Fruit fly (Drosophila melanogaster) whole organism, prepupa: ENCODE measurements around the gene CG32437.

Experiments
- CG10669 ChIP-seq: fragments of 200-800 bp; sonication (Bioruptor generic); optimal IDR thresholded peaks from 3 replicates; lab custom pipeline; 2018; ENCODE audit warnings: missing biosample characterization, mild to moderate bottlenecking, missing genetic modification characterization, moderate library complexity
- CG11294 ChIP-seq: fragments of 200-800 bp; sonication (Bioruptor generic); IDR thresholded peaks from 2 replicates; pipeline ENCODE4 v1.3.6; 2022; ENCODE audit warnings: missing biosample characterization, missing genetic modification characterization
- CG1621 ChIP-seq: fragments of 200-800 bp; sonication (Bioruptor generic); optimal IDR thresholded peaks from 3 replicates; lab custom pipeline; 2018; ENCODE audit warnings: missing biosample characterization, mild to moderate bottlenecking, missing genetic modification characterization
- CG32006 ChIP-seq: fragments of 200-800 bp; sonication (Bioruptor generic); optimal IDR thresholded peaks from 3 replicates; lab custom pipeline; 2017; ENCODE audit warnings: missing biosample characterization, mild to moderate bottlenecking, missing genetic modification characterization
- CG34406 ChIP-seq: fragments of 200-800 bp; sonication (Bioruptor generic); optimal IDR thresholded peaks from 3 replicates; lab custom pipeline; 2016; ENCODE audit warnings: missing biosample characterization, missing genetic modification characterization
- CG4318 ChIP-seq: fragments of 200-800 bp; sonication (Bioruptor generic); optimal IDR thresholded peaks from 3 replicates; lab custom pipeline; 2017; ENCODE audit warnings: missing biosample characterization, mild to moderate bottlenecking, missing genetic modification characterization
- CG6276 ChIP-seq: fragments of 200-800 bp; sonication (Bioruptor generic); optimal IDR thresholded peaks from 2 replicates; lab custom pipeline; 2017; ENCODE audit warnings: missing biosample characterization, mild to moderate bottlenecking, missing genetic modification characterization
- CG6808 ChIP-seq: fragments of 200-800 bp; sonication (Bioruptor generic); optimal IDR thresholded peaks from 3 replicates; lab custom pipeline; 2017; ENCODE audit warnings: missing biosample characterization, missing genetic modification characterization, mild to moderate bottlenecking, moderate library complexity, missing genetic modification reagents
- CG6854 ChIP-seq: fragments of 200-800 bp; sonication (Bioruptor generic); optimal IDR thresholded peaks from 2 replicates; lab custom pipeline; 2017; ENCODE audit warnings: missing biosample characterization, mild to moderate bottlenecking, missing genetic modification characterization
- CG8632 ChIP-seq: fragments of 200-800 bp; sonication (Bioruptor generic); optimal IDR thresholded peaks from 3 replicates; lab custom pipeline; 2016; ENCODE audit warnings: missing biosample characterization, missing genetic modification characterization
- Eip75B ChIP-seq: fragments of 200-800 bp; sonication (Bioruptor generic); optimal IDR thresholded peaks from 3 replicates; lab custom pipeline; 2016; ENCODE audit warnings: missing biosample characterization, missing genetic modification characterization
- Eip78C ChIP-seq: fragments of 200-800 bp; sonication (Bioruptor generic); peaks from one replicate; lab custom pipeline; 2016; ENCODE audit warnings: missing biosample characterization, missing genetic modification characterization
- Eip93F ChIP-seq: fragments of 200-800 bp; sonication (Bioruptor generic); optimal IDR thresholded peaks from 2 replicates; lab custom pipeline; 2016; ENCODE audit warnings: missing biosample characterization, mild to moderate bottlenecking, missing genetic modification characterization
- Gug ChIP-seq: fragments of 200-800 bp; sonication (Bioruptor generic); IDR thresholded peaks from 2 replicates; pipeline ENCODE4 v1.3.6; 2022; ENCODE audit warnings: missing biosample characterization, missing genetic modification characterization
- Hr38 ChIP-seq: sonication (Bioruptor generic); optimal IDR thresholded peaks from 2 replicates; lab custom pipeline; 2016; ENCODE audit warnings: missing biosample characterization, missing genetic modification characterization
- Hr39 ChIP-seq: fragments of 200-800 bp; sonication (Bioruptor generic); optimal IDR thresholded peaks from 2 replicates; lab custom pipeline; 2016; ENCODE audit warnings: missing biosample characterization, missing genetic modification characterization
- Hr4 ChIP-seq: fragments of 200-800 bp; sonication (Bioruptor generic); optimal IDR thresholded peaks from 3 replicates; lab custom pipeline; 2016; ENCODE audit warnings: missing biosample characterization, missing genetic modification characterization
- Lpt ChIP-seq: fragments of 200-800 bp; sonication (Bioruptor generic); optimal IDR thresholded peaks from 3 replicates; lab custom pipeline; 2016; ENCODE audit warnings: missing biosample characterization, missing genetic modification characterization
- OdsH ChIP-seq: fragments of 200-800 bp; sonication (Bioruptor generic); optimal IDR thresholded peaks from 3 replicates; lab custom pipeline; 2016; ENCODE audit warnings: missing biosample characterization, missing genetic modification characterization
- Sox102F ChIP-seq: fragments of 200-800 bp; sonication (Bioruptor generic); optimal IDR thresholded peaks from 2 replicates; lab custom pipeline; 2016; ENCODE audit warnings: missing biosample characterization, mild to moderate bottlenecking, missing genetic modification characterization
- Sox14 ChIP-seq: fragments of 200-800 bp; sonication (Bioruptor generic); optimal IDR thresholded peaks from 3 replicates; lab custom pipeline; 2016; ENCODE audit warnings: missing biosample characterization, missing genetic modification characterization
- achi ChIP-seq: fragments of 200-800 bp; sonication (Bioruptor generic); optimal IDR thresholded peaks from 3 replicates; lab custom pipeline; 2016; ENCODE audit warnings: missing biosample characterization, missing genetic modification characterization
- acj6 ChIP-seq: fragments of 200-800 bp; sonication (Bioruptor generic); optimal IDR thresholded peaks from 3 replicates; lab custom pipeline; 2016; ENCODE audit warnings: missing biosample characterization, missing genetic modification characterization
- cyc ChIP-seq: fragments of 200-800 bp; sonication (Bioruptor generic); optimal IDR thresholded peaks from 3 replicates; lab custom pipeline; 2016; ENCODE audit warnings: missing biosample characterization, missing genetic modification characterization
- eg ChIP-seq: fragments of 200-800 bp; sonication (Bioruptor generic); IDR thresholded peaks from 3 replicates; pipeline ENCODE4 v1.3.6; 2022; ENCODE audit warnings: missing biosample characterization, missing genetic modification characterization
- fd59A ChIP-seq: fragments of 200-800 bp; sonication (Bioruptor generic); optimal IDR thresholded peaks from 2 replicates; lab custom pipeline; 2017; ENCODE audit warnings: missing biosample characterization, mild to moderate bottlenecking, missing genetic modification characterization, missing genetic modification reagents
- fd85E ChIP-seq: fragments of 200-800 bp; sonication (Bioruptor generic); optimal IDR thresholded peaks from 3 replicates; lab custom pipeline; 2016; ENCODE audit warnings: missing biosample characterization, missing genetic modification characterization
- lz ChIP-seq: fragments of 200-800 bp; sonication (Bioruptor generic); optimal IDR thresholded peaks from 3 replicates; lab custom pipeline; 2016; ENCODE audit warnings: missing biosample characterization, missing genetic modification characterization
- net ChIP-seq: fragments of 200-800 bp; sonication (Bioruptor generic); optimal IDR thresholded peaks from 3 replicates; lab custom pipeline; 2016; ENCODE audit warnings: missing biosample characterization, missing genetic modification characterization
- pdm3 ChIP-seq: fragments of 200-800 bp; sonication (Bioruptor generic); optimal IDR thresholded peaks from 3 replicates; lab custom pipeline; 2016; ENCODE audit warnings: missing biosample characterization, missing genetic modification characterization
- salr ChIP-seq, 2 experiments: fragments of 200-800 bp; sonication (Bioruptor generic); optimal IDR thresholded peaks; 3 replicates each; lab custom pipeline; 2016 to 2018; ENCODE audit warnings: missing biosample characterization in 2 of 2, missing genetic modification characterization in 2 of 2, mild to moderate bottlenecking in 1 of 2
- spab ChIP-seq: fragments of 200-800 bp; sonication (Bioruptor generic); optimal IDR thresholded peaks from 2 replicates; lab custom pipeline; 2017; ENCODE audit warnings: missing biosample characterization, mild to moderate bottlenecking, missing genetic modification characterization, missing genetic modification reagents
- ss ChIP-seq, 2 experiments: fragments of 200-800 bp; sonication (Bioruptor generic); optimal IDR thresholded peaks; 2 replicates in 1 of 2; 3 replicates in 1 of 2; lab custom pipeline; 2017 to 2018; ENCODE audit warnings: mild to moderate bottlenecking in 2 of 2, missing biosample characterization in 2 of 2, missing genetic modification characterization in 2 of 2, moderate library complexity in 1 of 2
- svp ChIP-seq: fragments of 200-800 bp; sonication (Bioruptor generic); peaks from one replicate; lab custom pipeline; 2016; ENCODE audit warnings: missing biosample characterization, missing genetic modification characterization

Gene CG32437

dm6 chr3L:21348983-21349432 lies 8.5 kb upstream of the CG32437 start, which contains the start of gene ebd2 (continued):
- no peak for TF ChIP-seq pdm3 (GFP tag; lab: Kevin White, UChicago)
- TF ChIP-seq CG11294 (GFP tag; lab: Robert Waterston, UW): no peak
- no peak for TF ChIP-seq fd59A (GFP tag; lab: Kevin White, UChicago)
- 0 out of 3 replicates have a peak, but pooled peaks have one; percentile 23 for TF ChIP-seq eg (GFP tag; lab: Robert Waterston, UW)
- TF ChIP-seq svp (GFP tag; lab: Kevin White, UChicago): no peak
- no peak for TF ChIP-seq CG4318
- TF ChIP-seq Eip93F (GFP tag; lab: Kevin White, UChicago): no peak
- TF ChIP-seq Hr39: no peak
- TF ChIP-seq achi: no peak
- no peak for TF ChIP-seq Sox102F (GFP tag; lab: Kevin White, UChicago)
- TF ChIP-seq CG1621 (tag; lab: Kevin White, UChicago): peak; percentile 61
- peak; percentile 46 for TF ChIP-seq Eip78C
- TF ChIP-seq CG6808 (GFP tag; lab: Kevin White, UChicago): no peak
- TF ChIP-seq fd85E (GFP tag; lab: Kevin White, UChicago): no peak
- TF ChIP-seq cyc (GFP tag; lab: Kevin White, UChicago): no peak
- TF ChIP-seq CG6854 (GFP tag; lab: Kevin White, UChicago): no peak
- no peak for TF ChIP-seq OdsH

DNA sequence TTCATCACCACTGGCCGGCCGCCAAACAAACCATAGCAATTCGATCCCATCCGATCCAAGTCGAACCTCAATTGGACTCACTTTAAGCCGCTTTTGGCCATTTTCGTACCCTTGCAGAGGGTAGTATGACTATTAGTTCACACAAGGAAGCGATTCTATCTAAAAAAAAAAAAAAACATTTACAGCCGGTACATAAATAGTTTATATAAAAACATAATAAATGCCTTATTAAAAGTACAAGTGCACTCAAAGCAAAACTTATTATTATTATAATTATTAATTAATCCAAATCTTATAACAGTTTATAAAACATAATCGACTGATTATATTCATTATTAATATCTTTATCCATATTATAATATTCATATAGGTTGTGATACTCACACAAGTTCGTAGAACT lies 1.1 kb upstream of the CG32437 start, which contains the start of gene CG12971:
TSS of gene CG12971 (minus strand) at position 101 of the 400 bp plus-strand sequence.
- TF ChIP-seq Hr38 (no peak), salr (GFP tag; optimal IDR thresholded peaks at IDR 0.05; lab: Kevin White, UChicago) (no peak)
- TF ChIP-seq, all 60 proteins: peak for 0

- no peak for TF ChIP-seq cyc (GFP tag; lab: Kevin White, UChicago)
- no peak for TF ChIP-seq Hr39
These were observed 2.4 kb downstream of the CG32437 start, which contains the start of gene CG32440 for dm6 chr3L:21359879-21360278. Gene CG32440 (plus strand): TSS chr3L:21360179.

dm6 chr3L:21363926-21364537 lies 6.5 kb downstream of the CG32437 start:
- TF ChIP-seq OdsH (peak; percentile 11), achi (peak; percentile 11), Lpt (GFP tag; lab: Kevin White, UChicago) (peak; percentile 82), CG11294 (GFP tag; lab: Robert Waterston, UW) (peak; percentile 71; the same call in 1 of the 2 replicates), pdm3 (GFP tag; lab: Kevin White, UChicago) (peak; percentile 29), net (GFP tag; lab: Kevin White, UChicago) (peak; percentile 12), ss (GFP tag; optimal IDR thresholded peaks at IDR 0.05; lab: Kevin White, UChicago) (no peak), lz (GFP tag; lab: Kevin White, UChicago) (no peak), Sox102F (GFP tag; lab: Kevin White, UChicago) (no peak), Eip78C (peak; percentile 54), CG8632 (GFP tag; lab: Kevin White, UChicago) (no peak), spab (GFP tag; lab: Kevin White, UChicago) (peak; percentile 44), CG6808 (GFP tag; lab: Kevin White, UChicago) (no peak), Eip75B (GFP tag; lab: Kevin White, UChicago) (peak; percentile 1), CG32006 (GFP tag; lab: Kevin White, UChicago) (peak; percentile 56), Gug (GFP tag; lab: Robert Waterston, UW) (peak; percentile 85), CG34406 (GFP tag; lab: Kevin White, UChicago) (no peak), Sox14 (GFP tag; lab: Kevin White, UChicago) (no peak), CG6276 (peak; percentile 35), Hr4 (GFP tag; lab: Kevin White, UChicago) (peak; percentile 70), eg (GFP tag; lab: Robert Waterston, UW) (peak; percentile 85), CG10669 (GFP tag; lab: Kevin White, UChicago) (peak; percentile 6), acj6 (peak; percentile 11)
